Worm (Caenorhabditis elegans) whole organism, late embryonic: Measurements from ENCODE around the gene fkb-3.

Experiments
- C38D4.7 ChIP-seq: fragments of 200-800 bp; sonication (Bioruptor generic); optimal IDR thresholded peaks from 2 replicates; lab custom pipeline; 2018; ENCODE audit warnings: mild to moderate bottlenecking, missing genetic modification characterization, moderate library complexity, missing compliant biosample characterization
- F13H6.1 ChIP-seq: sonication (generic microtip); optimal IDR thresholded peaks from 2 replicates; lab custom pipeline; 2016; ENCODE audit warnings: missing genetic modification characterization, missing compliant biosample characterization
- ama-1 ChIP-seq: fragments of 150-350 bp; optimal IDR thresholded peaks from 2 replicates; lab custom pipeline; 2014
- ceh-31 ChIP-seq: sonication (generic microtip); optimal IDR thresholded peaks from 2 replicates; lab custom pipeline; 2016; ENCODE audit warnings: missing genetic modification characterization, missing compliant biosample characterization
- ceh-45 ChIP-seq: fragments of 200-800 bp; sonication (Bioruptor generic); IDR thresholded peaks from 2 replicates; pipeline ENCODE4 v1.3.6; 2022; ENCODE audit warnings: missing genetic modification reagents, missing genetic modification characterization, missing compliant biosample characterization
- elt-2 ChIP-seq: sonication (generic microtip); optimal IDR thresholded peaks from 2 replicates; lab custom pipeline; 2016; ENCODE audit warnings: missing genetic modification reagents, missing genetic modification characterization, missing compliant biosample characterization
- pax-1 ChIP-seq: fragments of 150-350 bp; optimal IDR thresholded peaks from 2 replicates; lab custom pipeline; 2014; ENCODE audit warnings: missing biosample characterization, missing genetic modification characterization
- pqm-1 ChIP-seq: sonication (generic microtip); optimal IDR thresholded peaks from 2 replicates; lab custom pipeline; 2016; ENCODE audit warnings: missing genetic modification characterization, missing compliant biosample characterization
- ref-2 ChIP-seq: sonication (generic microtip); optimal IDR thresholded peaks from 2 replicates; lab custom pipeline; 2016; ENCODE audit warnings: missing genetic modification characterization, missing compliant biosample characterization
- unc-55 ChIP-seq: sonication (generic microtip); optimal IDR thresholded peaks from 2 replicates; lab custom pipeline; 2017; ENCODE audit warnings: missing biosample characterization, missing genetic modification reagents, missing genetic modification characterization
- unc-86 ChIP-seq: sonication (generic microtip); optimal IDR thresholded peaks from 2 replicates; lab custom pipeline; 2016; ENCODE audit warnings: missing genetic modification characterization, missing compliant biosample characterization

- TF ChIP-seq F13H6.1 (tag; lab: Kevin White, UChicago) (no peak), unc-55 (GFP tag; lab: Kevin White, UChicago) (no peak), ceh-45 (GFP tag; lab: Robert Waterston, UW) (no peak), ama-1 (lab: Kevin White, UChicago) (no peak), pqm-1 (tag; lab: Kevin White, UChicago) (no peak), ref-2 (tag; lab: Kevin White, UChicago) (no peak), pax-1 (tag; lab: Kevin White, UChicago) (no peak), unc-86 (tag; lab: Kevin White, UChicago) (no peak), ceh-31 (tag; lab: Kevin White, UChicago) (no peak), C38D4.7 (no peak), elt-2 (tag; lab: Kevin White, UChicago) (no peak)
Observed at ce11 chrV:7197036-7197435, 28.0 kb upstream of the fkb-3 start.
